Fruit fly (Drosophila melanogaster): ENCODE data around the gene Ddr.

The Ddr gene

dm6 chr2L:6356686-6357362 is 103.9 kb downstream of the Ddr start (continued):
- peak; percentile 39; the same call in 1 of the 2 replicates for TF ChIP-seq CG11247 (GFP tag; IDR thresholded peaks at IDR 0.05)
- no peak for TF ChIP-seq Dek (tag; optimal IDR thresholded peaks at IDR 0.05)
- no peak for TF ChIP-seq Dbx (GFP tag; IDR thresholded peaks at IDR 0.05)
- TF ChIP-seq ci (GFP tag; IDR thresholded peaks at IDR 0.05), result peak; percentile 85; the same call in 2 of the 3 replicates
- peak; percentile 52 for TF ChIP-seq CG18599 (GFP tag; optimal IDR thresholded peaks at IDR 0.05)
- peak; percentile 33 for TF ChIP-seq kah (GFP tag; optimal IDR thresholded peaks at IDR 0.05)
- TF ChIP-seq CG17385 (GFP tag; optimal IDR thresholded peaks at IDR 0.05), result no peak
- TF ChIP-seq Mad (GFP tag; optimal IDR thresholded peaks at IDR 0.05), result no peak
- peak; percentile 10; the same call in 1 of the 2 replicates for TF ChIP-seq HLH3B (GFP tag; IDR thresholded peaks at IDR 0.05)
- no peak for TF ChIP-seq crc (GFP tag; optimal IDR thresholded peaks at IDR 0.05)
- no peak for TF ChIP-seq CG16815 (GFP tag; optimal IDR thresholded peaks at IDR 0.05)
- TF ChIP-seq CG4360 (GFP tag; IDR thresholded peaks at IDR 0.05), result no peak
- TF ChIP-seq MESR4 (GFP tag; optimal IDR thresholded peaks at IDR 0.05), result no peak
- TF ChIP-seq stwl (tag; optimal IDR thresholded peaks at IDR 0.05), result peak; percentile 23
- 0 out of 2 replicates have a peak, but pooled peaks have one; percentile 6 for TF ChIP-seq wdn (GFP tag; IDR thresholded peaks at IDR 0.05)
- peak; percentile 14 for TF ChIP-seq B-H2 (GFP tag; optimal IDR thresholded peaks at IDR 0.05)
- TF ChIP-seq tin (GFP tag; optimal IDR thresholded peaks at IDR 0.05), result peak; percentile 23
- TF ChIP-seq CG3065 (GFP tag; optimal IDR thresholded peaks at IDR 0.05), result no peak
- no peak for TF ChIP-seq crp (GFP tag; optimal IDR thresholded peaks at IDR 0.05)
- TF ChIP-seq CG13287 (GFP tag; IDR thresholded peaks at IDR 0.05; ENCODE audit: partially characterized antibody), result no peak
- no peak for TF ChIP-seq pan (optimal IDR thresholded peaks at IDR 0.05)
- TF ChIP-seq pan (GFP tag; optimal IDR thresholded peaks at IDR 0.05 in 1 of 2, IDR thresholded peaks at IDR 0.05 in 1 of 2), result peak in 1 of 2 experiments; percentile 59
- no peak for TF ChIP-seq Nf-YA (GFP tag; IDR thresholded peaks at IDR 0.05)
- no peak for TF ChIP-seq dati (GFP tag; IDR thresholded peaks at IDR 0.05)
- peak; percentile 54 for TF ChIP-seq Xbp1 (GFP tag; optimal IDR thresholded peaks at IDR 0.05)
- TF ChIP-seq CHES-1-like (GFP tag; optimal IDR thresholded peaks at IDR 0.05), result no peak
- TF ChIP-seq stc (GFP tag; IDR thresholded peaks at IDR 0.05), result peak; percentile 51; the same call in 1 of the 2 replicates
- TF ChIP-seq gsb-n (tag; optimal IDR thresholded peaks at IDR 0.05), result peak; percentile 28
- TF ChIP-seq CG15601 (tag; optimal IDR thresholded peaks at IDR 0.05), result peak; percentile 65
- peak; percentile 30 for TF ChIP-seq CG1529 (GFP tag; optimal IDR thresholded peaks at IDR 0.05)
- peak; percentile 17 for TF ChIP-seq CG10654 (GFP tag; optimal IDR thresholded peaks at IDR 0.05)
- no peak for TF ChIP-seq CG34224 (GFP tag; IDR thresholded peaks at IDR 0.05; ENCODE audit: partially characterized antibody)
- TF ChIP-seq CG1233 (GFP tag; optimal IDR thresholded peaks at IDR 0.05), result peak; percentile 52
- peak; percentile 50 for TF ChIP-seq Six4 (GFP tag; optimal IDR thresholded peaks at IDR 0.05)
- TF ChIP-seq Tbp (GFP tag; optimal IDR thresholded peaks at IDR 0.05), result no peak
- no peak for TF ChIP-seq CG16779 (GFP tag; IDR thresholded peaks at IDR 0.05)
- no peak for TF ChIP-seq CG7357 (GFP tag; IDR thresholded peaks at IDR 0.05)
- no peak for TF ChIP-seq pros (GFP tag; optimal IDR thresholded peaks at IDR 0.05)
- peak; percentile 10 for TF ChIP-seq CG6654 (GFP tag; optimal IDR thresholded peaks at IDR 0.05)
- no peak for TF ChIP-seq CG2116 (GFP tag; optimal IDR thresholded peaks at IDR 0.05)
- TF ChIP-seq ham (GFP tag; IDR thresholded peaks at IDR 0.05), result no peak
- TF ChIP-seq jing (GFP tag; optimal IDR thresholded peaks at IDR 0.05), result no peak
- no peak for TF ChIP-seq z (GFP tag; IDR thresholded peaks at IDR 0.05)
- TF ChIP-seq fd96Cb (tag; optimal IDR thresholded peaks at IDR 0.05), result peak; percentile 37
- TF ChIP-seq Hmr (GFP tag; optimal IDR thresholded peaks at IDR 0.05), result peak; percentile 30
- no peak for TF ChIP-seq cwo (GFP tag; optimal IDR thresholded peaks at IDR 0.05)
- peak; percentile 11 for TF ChIP-seq Mes4 (GFP tag; optimal IDR thresholded peaks at IDR 0.05)
- no peak for TF ChIP-seq CG2120 (GFP tag; optimal IDR thresholded peaks at IDR 0.05)
- TF ChIP-seq CG4282 (GFP tag; optimal IDR thresholded peaks at IDR 0.05), result no peak
- no peak for TF ChIP-seq CoRest (tag; optimal IDR thresholded peaks at IDR 0.05)

All from whole organism, embryonic.